Fruit fly (Drosophila melanogaster) whole organism, prepupa: ENCODE results near the gene psh.

Source experiments
- Blimp-1 ChIP-seq: fragments of 200-800 bp; sonication (Bioruptor generic); optimal IDR thresholded peaks from 3 replicates; lab custom pipeline; 2017; ENCODE audit warnings: missing biosample characterization, missing genetic modification characterization, mild to moderate bottlenecking, moderate library complexity, missing genetic modification reagents
- CG10631 ChIP-seq: fragments of 200-800 bp; sonication (Bioruptor generic); optimal IDR thresholded peaks from 2 replicates; lab custom pipeline; 2016; ENCODE audit warnings: missing biosample characterization, missing genetic modification characterization
- CG10669 ChIP-seq: fragments of 200-800 bp; sonication (Bioruptor generic); optimal IDR thresholded peaks from 3 replicates; lab custom pipeline; 2018; ENCODE audit warnings: missing biosample characterization, mild to moderate bottlenecking, missing genetic modification characterization, moderate library complexity
- CG11762 ChIP-seq: fragments of 200-800 bp; sonication (Bioruptor generic); optimal IDR thresholded peaks from 3 replicates; lab custom pipeline; 2016; ENCODE audit warnings: missing biosample characterization, missing genetic modification characterization; ENCODE audit not compliant: insufficient read depth
- CG15336 ChIP-seq: fragments of 200-800 bp; sonication (Bioruptor generic); IDR thresholded peaks from 2 replicates; pipeline ENCODE4 v1.3.6; 2022; ENCODE audit warnings: missing biosample characterization, missing genetic modification characterization
- CG16779 ChIP-seq: fragments of 200-800 bp; sonication (Bioruptor generic); optimal IDR thresholded peaks from 3 replicates; lab custom pipeline; 2017; ENCODE audit warnings: missing biosample characterization, mild to moderate bottlenecking, missing genetic modification characterization
- CG31627 ChIP-seq: fragments of 200-800 bp; sonication (Bioruptor generic); optimal IDR thresholded peaks from 3 replicates; lab custom pipeline; 2016; ENCODE audit warnings: missing biosample characterization, missing genetic modification characterization
- CG32006 ChIP-seq: fragments of 200-800 bp; sonication (Bioruptor generic); optimal IDR thresholded peaks from 3 replicates; lab custom pipeline; 2017; ENCODE audit warnings: missing biosample characterization, mild to moderate bottlenecking, missing genetic modification characterization
- CG34406 ChIP-seq: fragments of 200-800 bp; sonication (Bioruptor generic); optimal IDR thresholded peaks from 3 replicates; lab custom pipeline; 2016; ENCODE audit warnings: missing biosample characterization, missing genetic modification characterization
- CG4318 ChIP-seq: fragments of 200-800 bp; sonication (Bioruptor generic); optimal IDR thresholded peaks from 3 replicates; lab custom pipeline; 2017; ENCODE audit warnings: missing biosample characterization, mild to moderate bottlenecking, missing genetic modification characterization
- CG6163 ChIP-seq: fragments of 200-800 bp; sonication (Bioruptor generic); IDR thresholded peaks from 3 replicates; pipeline ENCODE4 v1.3.6; 2022; ENCODE audit warnings: missing biosample characterization, missing genetic modification characterization
- CG6276 ChIP-seq: fragments of 200-800 bp; sonication (Bioruptor generic); optimal IDR thresholded peaks from 2 replicates; lab custom pipeline; 2017; ENCODE audit warnings: missing biosample characterization, mild to moderate bottlenecking, missing genetic modification characterization
- CG6792 ChIP-seq: fragments of 200-800 bp; sonication (Bioruptor generic); optimal IDR thresholded peaks from 3 replicates; lab custom pipeline; 2016; ENCODE audit warnings: missing biosample characterization, missing genetic modification characterization
- CG6808 ChIP-seq: fragments of 200-800 bp; sonication (Bioruptor generic); optimal IDR thresholded peaks from 3 replicates; lab custom pipeline; 2017; ENCODE audit warnings: missing biosample characterization, missing genetic modification characterization, mild to moderate bottlenecking, moderate library complexity, missing genetic modification reagents
- CG6854 ChIP-seq: fragments of 200-800 bp; sonication (Bioruptor generic); optimal IDR thresholded peaks from 2 replicates; lab custom pipeline; 2017; ENCODE audit warnings: missing biosample characterization, mild to moderate bottlenecking, missing genetic modification characterization
- CG7368 ChIP-seq: fragments of 200-800 bp; sonication (Bioruptor generic); optimal IDR thresholded peaks from 3 replicates; lab custom pipeline; 2016; ENCODE audit warnings: missing biosample characterization, missing genetic modification characterization
- CG8119 ChIP-seq: fragments of 200-800 bp; sonication (Bioruptor generic); IDR thresholded peaks from 3 replicates; pipeline ENCODE4 v1.3.6; 2022; ENCODE audit warnings: missing biosample characterization, missing genetic modification characterization
- CG8319 ChIP-seq: fragments of 200-800 bp; sonication (Bioruptor generic); optimal IDR thresholded peaks from 3 replicates; lab custom pipeline; 2016; ENCODE audit warnings: missing biosample characterization, missing genetic modification characterization
- Eip78C ChIP-seq: fragments of 200-800 bp; sonication (Bioruptor generic); peaks from one replicate; lab custom pipeline; 2016; ENCODE audit warnings: missing biosample characterization, missing genetic modification characterization
- Ets21C ChIP-seq: fragments of 200-800 bp; sonication (Bioruptor generic); optimal IDR thresholded peaks from 3 replicates; lab custom pipeline; 2016; ENCODE audit warnings: missing biosample characterization, missing genetic modification characterization
- Ets96B ChIP-seq: fragments of 200-800 bp; optimal IDR thresholded peaks from 2 replicates; lab custom pipeline; 2019; ENCODE audit warnings: missing biosample characterization, mild to moderate bottlenecking, missing genetic modification characterization, moderate library complexity
- Gug ChIP-seq: fragments of 200-800 bp; sonication (Bioruptor generic); IDR thresholded peaks from 2 replicates; pipeline ENCODE4 v1.3.6; 2022; ENCODE audit warnings: missing biosample characterization, missing genetic modification characterization
- Hr38 ChIP-seq: sonication (Bioruptor generic); optimal IDR thresholded peaks from 2 replicates; lab custom pipeline; 2016; ENCODE audit warnings: missing biosample characterization, missing genetic modification characterization
- Hr39 ChIP-seq: fragments of 200-800 bp; sonication (Bioruptor generic); optimal IDR thresholded peaks from 2 replicates; lab custom pipeline; 2016; ENCODE audit warnings: missing biosample characterization, missing genetic modification characterization
- Hr4 ChIP-seq: fragments of 200-800 bp; sonication (Bioruptor generic); optimal IDR thresholded peaks from 3 replicates; lab custom pipeline; 2016; ENCODE audit warnings: missing biosample characterization, missing genetic modification characterization
- Lpt ChIP-seq: fragments of 200-800 bp; sonication (Bioruptor generic); optimal IDR thresholded peaks from 3 replicates; lab custom pipeline; 2016; ENCODE audit warnings: missing biosample characterization, missing genetic modification characterization
- Met ChIP-seq: fragments of 200-800 bp; sonication (Bioruptor generic); optimal IDR thresholded peaks from 3 replicates; lab custom pipeline; 2016; ENCODE audit warnings: missing biosample characterization, missing genetic modification characterization
- OdsH ChIP-seq: fragments of 200-800 bp; sonication (Bioruptor generic); optimal IDR thresholded peaks from 3 replicates; lab custom pipeline; 2016; ENCODE audit warnings: missing biosample characterization, missing genetic modification characterization
- Smox ChIP-seq: fragments of 200-800 bp; sonication (Bioruptor generic); optimal IDR thresholded peaks from 3 replicates; lab custom pipeline; 2016; ENCODE audit warnings: missing biosample characterization, missing genetic modification characterization
- Sox14 ChIP-seq: fragments of 200-800 bp; sonication (Bioruptor generic); optimal IDR thresholded peaks from 3 replicates; lab custom pipeline; 2016; ENCODE audit warnings: missing biosample characterization, missing genetic modification characterization
- achi ChIP-seq: fragments of 200-800 bp; sonication (Bioruptor generic); optimal IDR thresholded peaks from 3 replicates; lab custom pipeline; 2016; ENCODE audit warnings: missing biosample characterization, missing genetic modification characterization
- dsx ChIP-seq: fragments of 200-800 bp; optimal IDR thresholded peaks from 3 replicates; lab custom pipeline; 2019; ENCODE audit warnings: missing biosample characterization, mild to moderate bottlenecking, missing genetic modification characterization, moderate library complexity; ENCODE audit not compliant: poor library complexity, severe bottlenecking
- eg ChIP-seq: fragments of 200-800 bp; sonication (Bioruptor generic); IDR thresholded peaks from 3 replicates; pipeline ENCODE4 v1.3.6; 2022; ENCODE audit warnings: missing biosample characterization, missing genetic modification characterization
- esn ChIP-seq: fragments of 200-800 bp; sonication (Bioruptor generic); optimal IDR thresholded peaks from 2 replicates; lab custom pipeline; 2016; ENCODE audit warnings: missing biosample characterization, mild to moderate bottlenecking, missing genetic modification characterization, moderate library complexity
- fd59A ChIP-seq: fragments of 200-800 bp; sonication (Bioruptor generic); optimal IDR thresholded peaks from 2 replicates; lab custom pipeline; 2017; ENCODE audit warnings: missing biosample characterization, mild to moderate bottlenecking, missing genetic modification characterization, missing genetic modification reagents
- fd85E ChIP-seq: fragments of 200-800 bp; sonication (Bioruptor generic); optimal IDR thresholded peaks from 3 replicates; lab custom pipeline; 2016; ENCODE audit warnings: missing biosample characterization, missing genetic modification characterization
- fkh ChIP-seq: fragments of 200-800 bp; sonication (Bioruptor generic); optimal IDR thresholded peaks from 3 replicates; lab custom pipeline; 2017; ENCODE audit warnings: missing biosample characterization, mild to moderate bottlenecking, missing genetic modification characterization, moderate library complexity
- net ChIP-seq: fragments of 200-800 bp; sonication (Bioruptor generic); optimal IDR thresholded peaks from 3 replicates; lab custom pipeline; 2016; ENCODE audit warnings: missing biosample characterization, missing genetic modification characterization
- pdm3 ChIP-seq: fragments of 200-800 bp; sonication (Bioruptor generic); optimal IDR thresholded peaks from 3 replicates; lab custom pipeline; 2016; ENCODE audit warnings: missing biosample characterization, missing genetic modification characterization
- spab ChIP-seq: fragments of 200-800 bp; sonication (Bioruptor generic); optimal IDR thresholded peaks from 2 replicates; lab custom pipeline; 2017; ENCODE audit warnings: missing biosample characterization, mild to moderate bottlenecking, missing genetic modification characterization, missing genetic modification reagents
- ss ChIP-seq, 2 experiments: fragments of 200-800 bp; sonication (Bioruptor generic); optimal IDR thresholded peaks; 2 replicates in 1 of 2; 3 replicates in 1 of 2; lab custom pipeline; 2017 to 2018; ENCODE audit warnings: mild to moderate bottlenecking in 2 of 2, missing biosample characterization in 2 of 2, missing genetic modification characterization in 2 of 2, moderate library complexity in 1 of 2
- svp ChIP-seq: fragments of 200-800 bp; sonication (Bioruptor generic); peaks from one replicate; lab custom pipeline; 2016; ENCODE audit warnings: missing biosample characterization, missing genetic modification characterization
- topi ChIP-seq: fragments of 200-800 bp; sonication (Bioruptor generic); optimal IDR thresholded peaks from 3 replicates; lab custom pipeline; 2016; ENCODE audit warnings: missing biosample characterization, missing genetic modification characterization
- vri ChIP-seq: fragments of 200-800 bp; sonication (Bioruptor generic); optimal IDR thresholded peaks from 3 replicates; lab custom pipeline; 2016; ENCODE audit warnings: missing biosample characterization, mild to moderate bottlenecking, missing genetic modification characterization

psh gene

dm6 chrX:18483261-18484218, 3.2 kb downstream of the psh start, which contains the start of gene Hayan (continued):
- no peak for TF ChIP-seq CG31627
- TF ChIP-seq CG7368 (GFP tag; lab: Kevin White, UChicago), result no peak
- TF ChIP-seq fd59A, result no peak
- TF ChIP-seq Met (GFP tag; lab: Kevin White, UChicago), result no peak
- no peak for TF ChIP-seq Hr38
- TF ChIP-seq dsx, result peak; percentile 14
- peak; percentile 51 for TF ChIP-seq CG6276 (GFP tag; lab: Kevin White, UChicago)
- peak; percentile 16 for TF ChIP-seq CG10669
- peak; percentile 17 for TF ChIP-seq Smox (GFP tag; lab: Kevin White, UChicago)
- no peak for TF ChIP-seq fd85E (GFP tag; lab: Kevin White, UChicago)
- TF ChIP-seq CG6808 (GFP tag; lab: Kevin White, UChicago), result peak; percentile 85
- TF ChIP-seq fkh (GFP tag; lab: Kevin White, UChicago), result no peak
- TF ChIP-seq CG8319 (GFP tag; lab: Kevin White, UChicago), result peak; percentile 44
- peak; percentile 6 for TF ChIP-seq CG6792 (GFP tag; lab: Kevin White, UChicago)
- peak; percentile 17 for TF ChIP-seq CG34406 (GFP tag; lab: Kevin White, UChicago)
- peak; percentile 33; the same call in 1 of the 2 replicates for TF ChIP-seq CG15336 (GFP tag; lab: Robert Waterston, UW)
- TF ChIP-seq CG8119 (GFP tag; lab: Robert Waterston, UW), result peak; percentile 41; the same call in 1 of the 3 replicates
- TF ChIP-seq Ets21C (GFP tag; lab: Kevin White, UChicago), result no peak
- no peak for TF ChIP-seq Gug
- peak; percentile 99 for TF ChIP-seq svp (GFP tag; lab: Kevin White, UChicago)
- peak; percentile 38 for TF ChIP-seq pdm3 (GFP tag; lab: Kevin White, UChicago)
- peak; percentile 18 for TF ChIP-seq topi
- peak; percentile 44 for TF ChIP-seq net (GFP tag; lab: Kevin White, UChicago)
- TF ChIP-seq spab (GFP tag; lab: Kevin White, UChicago), result peak; percentile 29
- TF ChIP-seq CG10631, result no peak
- peak; percentile 6 for TF ChIP-seq OdsH (GFP tag; lab: Kevin White, UChicago)
- TF ChIP-seq Lpt, result peak; percentile 50
- peak; percentile 24 for TF ChIP-seq Ets96B (tag; lab: Kevin White, UChicago)
- TF ChIP-seq Eip78C (GFP tag; lab: Kevin White, UChicago), result peak; percentile 64
- no peak for TF ChIP-seq CG4318 (GFP tag; lab: Kevin White, UChicago)
- TF ChIP-seq ss (GFP tag; optimal IDR thresholded peaks at IDR 0.05; lab: Kevin White, UChicago), result peak; percentile 56 to 75
- TF ChIP-seq Blimp-1 (GFP tag; lab: Kevin White, UChicago), result no peak
- TF ChIP-seq, all 60 proteins: peak for 32

DNA sequence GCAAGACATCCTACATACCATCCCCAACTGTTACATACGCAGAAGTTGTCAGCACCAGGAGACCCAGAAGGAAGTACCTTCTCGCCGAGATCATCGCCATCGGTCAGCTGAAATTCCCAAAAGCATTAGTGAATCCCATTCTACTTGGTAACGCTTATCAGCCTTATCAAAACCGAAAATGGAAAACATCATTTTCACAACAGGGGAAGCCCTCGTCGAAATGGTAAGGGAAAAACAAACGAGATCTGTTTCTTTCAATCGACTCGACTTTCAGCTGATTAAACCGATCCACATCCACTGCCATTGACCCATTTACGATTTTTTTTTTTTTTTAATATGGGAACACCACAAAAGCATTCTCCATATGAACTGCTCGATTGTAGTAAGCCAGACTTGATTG, 4.2 kb downstream of the psh start:
- TF ChIP-seq vri (GFP tag; lab: Kevin White, UChicago) (no peak), CG6854 (GFP tag; lab: Kevin White, UChicago) (no peak), CG6808 (GFP tag; lab: Kevin White, UChicago) (no peak), Sox14 (no peak)

DNA sequence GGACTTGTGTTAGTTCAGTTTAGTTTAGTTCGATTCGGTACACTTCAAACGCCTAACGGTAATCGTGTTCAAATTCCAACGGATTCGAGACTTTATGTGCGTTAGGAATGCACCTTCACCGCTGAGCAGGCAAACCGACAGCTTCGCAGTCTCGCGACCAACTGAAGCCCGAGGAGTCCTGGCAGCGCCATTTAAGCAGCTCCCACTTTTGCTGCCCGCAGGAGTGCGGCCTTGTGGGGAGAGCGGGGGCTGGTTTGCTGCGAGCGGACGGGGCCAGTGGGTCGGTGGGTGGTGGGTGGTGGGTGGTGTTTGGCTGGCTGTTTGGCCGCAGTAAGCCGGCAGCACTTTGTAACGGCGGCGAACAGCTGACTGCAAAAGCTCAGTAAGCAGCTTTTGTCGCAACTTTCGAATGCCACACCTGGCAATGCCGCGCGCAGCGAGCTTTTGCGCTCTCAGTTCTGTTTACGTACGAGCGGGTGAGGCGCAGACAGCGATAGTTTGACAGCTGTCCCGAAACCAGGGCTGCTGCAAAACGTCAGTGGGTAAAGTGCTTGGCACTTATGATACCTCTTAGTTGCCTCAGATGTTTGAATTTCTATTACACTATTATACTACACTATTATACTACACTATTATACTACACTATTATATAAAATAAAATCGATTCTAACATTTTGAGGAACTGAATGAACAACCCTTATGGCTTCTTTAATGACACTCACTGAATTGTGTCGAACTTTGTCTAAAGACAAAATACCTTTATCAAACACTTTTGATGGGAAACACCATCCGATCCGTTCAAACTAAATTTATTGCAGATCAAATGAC, 7.2 kb downstream of the psh start, which contains the start of gene CG32547:
Gene CG32547, minus strand, starts transcription at position 181 of the 828 bp plus-strand sequence.
- no peak for TF ChIP-seq CG7368 (GFP tag; lab: Kevin White, UChicago)
- TF ChIP-seq eg (GFP tag; lab: Robert Waterston, UW), result peak; percentile 15; the same call in 2 of the 3 replicates
- TF ChIP-seq Hr39, result peak; percentile 3
- peak; percentile 34; the same call in 1 of the 3 replicates for TF ChIP-seq CG6163 (GFP tag; lab: Robert Waterston, UW)
- TF ChIP-seq CG34406 (GFP tag; lab: Kevin White, UChicago), result no peak
- peak; percentile 14 for TF ChIP-seq esn
- TF ChIP-seq vri (GFP tag; lab: Kevin White, UChicago), result no peak
- TF ChIP-seq CG11762 (GFP tag; lab: Kevin White, UChicago), result no peak
- TF ChIP-seq fkh (GFP tag; lab: Kevin White, UChicago), result peak; percentile 89
- peak; percentile 21 for TF ChIP-seq CG10669
- peak; percentile 91 for TF ChIP-seq achi (GFP tag; lab: Kevin White, UChicago)
- peak; percentile 74 for TF ChIP-seq Eip78C (GFP tag; lab: Kevin White, UChicago)
- TF ChIP-seq CG16779 (tag; lab: Kevin White, UChicago), result no peak
- peak; percentile 33 for TF ChIP-seq Hr4
- TF ChIP-seq svp (GFP tag; lab: Kevin White, UChicago), result peak; percentile 36
- TF ChIP-seq CG6808 (GFP tag; lab: Kevin White, UChicago), result peak; percentile 12
- TF ChIP-seq Met (GFP tag; lab: Kevin White, UChicago), result peak; percentile 43
- TF ChIP-seq dsx, result no peak
- peak; percentile 23 for TF ChIP-seq CG32006 (GFP tag; lab: Kevin White, UChicago)
